Fruit fly (Drosophila melanogaster): ENCODE measurements around the gene Gclc.

Gene Gclc

DNA sequence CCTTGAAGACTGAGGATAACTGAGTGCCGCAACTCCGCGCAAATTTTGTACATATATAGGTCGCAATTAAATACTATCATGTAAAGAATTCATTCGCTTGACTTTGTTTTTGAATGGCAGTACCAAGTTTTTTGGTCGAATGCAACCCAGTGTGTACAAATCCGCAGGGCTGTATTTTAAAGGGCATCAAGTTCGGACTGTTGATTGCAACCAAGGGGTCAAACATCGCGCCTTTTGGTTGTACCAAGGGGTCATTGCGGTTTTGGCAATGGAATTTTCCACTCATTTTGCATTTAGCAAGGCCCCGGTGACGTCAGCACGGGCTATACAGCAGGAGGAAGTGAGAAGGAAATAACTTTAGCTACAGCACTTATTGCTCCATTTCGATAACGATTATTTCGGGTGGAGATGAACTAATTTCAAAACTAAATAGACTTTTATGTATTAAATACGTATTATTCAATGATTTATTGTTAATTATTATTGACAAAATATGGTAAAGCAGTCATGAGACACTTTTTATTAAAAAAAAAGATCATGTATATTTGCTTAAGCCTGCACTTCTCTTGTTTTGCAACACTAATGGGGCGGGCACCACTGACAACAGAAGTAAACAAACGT is 15.9 kb upstream of the Gclc start, which contains the start of gene CG10958 (continued):
- TF ChIP-seq Ets96B (tag; optimal IDR thresholded peaks at IDR 0.05) (peak; percentile 42), CG8119 (GFP tag; IDR thresholded peaks at IDR 0.05) (no peak; the same call in 2 of the 3 replicates), Hr4 (GFP tag; optimal IDR thresholded peaks at IDR 0.05) (peak; percentile 39), CG32006 (GFP tag; optimal IDR thresholded peaks at IDR 0.05) (no peak), CG6854 (GFP tag; optimal IDR thresholded peaks at IDR 0.05) (peak; percentile 34), acj6 (GFP tag; optimal IDR thresholded peaks at IDR 0.05) (peak; percentile 66), CG7368 (GFP tag; optimal IDR thresholded peaks at IDR 0.05) (no peak), CG11294 (GFP tag; IDR thresholded peaks at IDR 0.05) (no peak; the same call in 1 of the 2 replicates), lz (GFP tag; optimal IDR thresholded peaks at IDR 0.05) (peak; percentile 61)

DNA sequence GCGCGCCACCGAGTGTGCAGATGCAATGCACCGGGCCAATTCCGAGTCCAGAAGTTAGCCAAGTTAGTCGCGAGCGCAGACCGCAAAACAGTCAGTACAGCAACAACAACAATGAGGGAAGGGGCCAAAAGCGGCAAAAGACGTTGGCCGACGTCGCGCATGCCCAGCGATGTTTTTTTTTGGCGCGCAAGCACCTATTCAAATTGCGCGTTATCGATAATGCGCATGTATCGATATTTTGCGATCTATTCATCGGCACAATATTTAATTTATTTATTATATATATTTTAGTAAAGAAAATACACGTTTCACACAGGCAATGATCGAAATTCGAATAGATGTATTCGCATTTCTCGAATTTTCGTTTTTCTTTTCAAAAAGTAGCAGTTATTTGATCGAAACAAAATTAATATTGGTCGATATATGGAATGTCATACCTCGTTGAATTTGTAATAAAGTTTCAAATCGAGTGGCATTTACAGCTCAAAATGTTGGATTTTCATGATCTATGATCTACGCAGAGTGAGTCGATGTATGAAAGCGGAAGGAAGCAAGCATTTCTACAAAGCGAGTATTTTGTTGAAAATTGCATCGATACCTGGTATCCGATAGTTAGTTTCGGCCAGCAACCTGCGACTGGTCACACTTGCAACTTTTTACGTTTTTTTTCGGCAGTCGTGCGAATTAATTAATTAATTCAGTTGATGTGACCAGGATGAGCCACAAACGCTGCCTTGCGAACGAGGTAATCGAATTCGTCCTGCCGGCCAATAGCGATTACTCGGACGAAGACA is 13.5 kb upstream of the Gclc start, which contains the start of gene CG2116:
Gene CG2116, plus strand, starts transcription at position 609 of the 794 bp plus-strand sequence.
- TF ChIP-seq Sox102F (GFP tag; optimal IDR thresholded peaks at IDR 0.05) (no peak), net (GFP tag; optimal IDR thresholded peaks at IDR 0.05) (no peak), CG31627 (GFP tag; optimal IDR thresholded peaks at IDR 0.05) (no peak), svp (GFP tag) (no peak), esn (GFP tag; optimal IDR thresholded peaks at IDR 0.05) (peak; percentile 13), Eip78C (GFP tag) (peak; percentile 38), Hr39 (GFP tag; optimal IDR thresholded peaks at IDR 0.05) (no peak), ss (GFP tag; optimal IDR thresholded peaks at IDR 0.05) (no peak), CG32006 (GFP tag; optimal IDR thresholded peaks at IDR 0.05) (no peak), Sox14 (GFP tag; optimal IDR thresholded peaks at IDR 0.05) (no peak)

DNA sequence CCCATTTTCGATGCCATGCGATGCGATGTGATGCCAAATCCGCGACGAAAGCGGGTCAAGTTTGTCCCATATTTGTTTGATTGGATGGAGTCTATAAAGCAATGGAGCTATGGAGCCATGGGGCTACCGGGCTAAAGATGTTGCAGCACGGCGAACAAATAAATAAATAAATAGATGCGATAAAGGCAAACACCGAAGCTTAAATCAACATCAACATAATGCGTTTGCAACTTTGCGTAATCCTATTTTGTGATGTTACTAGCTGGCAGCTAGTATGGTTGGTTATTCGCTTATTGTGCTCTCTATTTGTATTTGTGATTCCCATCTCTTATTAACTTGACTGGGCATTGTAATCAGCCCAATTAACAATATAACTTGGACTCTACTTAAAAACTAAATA is 12.2 kb upstream of the Gclc start:
- no peak for TF ChIP-seq CG34406 (GFP tag; optimal IDR thresholded peaks at IDR 0.05)
- no peak for TF ChIP-seq CG15336 (GFP tag; IDR thresholded peaks at IDR 0.05)
- TF ChIP-seq CG6808 (GFP tag; optimal IDR thresholded peaks at IDR 0.05): no peak
- no peak for TF ChIP-seq spab (GFP tag; optimal IDR thresholded peaks at IDR 0.05)
- TF ChIP-seq lz (GFP tag; optimal IDR thresholded peaks at IDR 0.05): no peak
- TF ChIP-seq dac (GFP tag; optimal IDR thresholded peaks at IDR 0.05): no peak
- no peak for TF ChIP-seq CG11762 (GFP tag; optimal IDR thresholded peaks at IDR 0.05; ENCODE audit: insufficient read depth)
- TF ChIP-seq CG31627 (GFP tag; optimal IDR thresholded peaks at IDR 0.05): no peak
- no peak for TF ChIP-seq dsx (GFP tag; optimal IDR thresholded peaks at IDR 0.05; ENCODE audit: poor library complexity, severe bottlenecking)

DNA sequence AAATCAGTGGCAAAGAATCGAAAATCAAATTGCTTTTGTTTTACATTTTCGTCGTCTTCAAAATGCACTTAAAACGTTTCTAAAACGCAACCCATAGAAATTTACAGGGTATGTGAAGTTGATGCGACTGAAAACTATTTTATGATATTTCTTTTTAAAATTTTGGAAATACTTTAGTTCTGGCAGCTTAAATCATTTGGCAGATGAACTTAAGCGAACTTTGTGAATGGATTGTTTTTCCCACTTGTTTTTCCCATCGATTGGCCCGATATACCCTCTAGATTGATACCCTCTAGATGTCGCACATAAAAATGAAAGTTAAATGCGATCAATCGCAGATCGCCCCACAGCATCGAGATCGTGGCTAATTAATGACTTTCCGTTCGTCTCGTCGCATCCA is 10.2 kb upstream of the Gclc start:
- TF ChIP-seq Eip78C (GFP tag) (peak; percentile 66), CG1621 (tag; optimal IDR thresholded peaks at IDR 0.05) (no peak), eg (GFP tag; IDR thresholded peaks at IDR 0.05) (peak; percentile 55; the same call in 2 of the 3 replicates), CG32006 (GFP tag; optimal IDR thresholded peaks at IDR 0.05) (peak; percentile 62), CG3032 (tag; optimal IDR thresholded peaks at IDR 0.05) (no peak), CG8119 (GFP tag; IDR thresholded peaks at IDR 0.05) (0 out of 3 replicates have a peak, but pooled peaks have one; percentile 29), CG15336 (GFP tag; IDR thresholded peaks at IDR 0.05) (peak; percentile 54), CG6808 (GFP tag; optimal IDR thresholded peaks at IDR 0.05) (no peak), OdsH (GFP tag; optimal IDR thresholded peaks at IDR 0.05) (no peak), Blimp-1 (GFP tag; optimal IDR thresholded peaks at IDR 0.05) (no peak), CG11294 (GFP tag; IDR thresholded peaks at IDR 0.05) (no peak), CG6163 (GFP tag; IDR thresholded peaks at IDR 0.05) (peak; percentile 50; the same call in 2 of the 3 replicates), Hr4 (GFP tag; optimal IDR thresholded peaks at IDR 0.05) (peak; percentile 44), CG4318 (GFP tag; optimal IDR thresholded peaks at IDR 0.05) (peak; percentile 19)

All from whole organism, prepupa.